Fruit fly (Drosophila melanogaster) whole organism, prepupa: Measurements from ENCODE around the gene CG10486.

Source experiments
- Blimp-1 ChIP-seq: fragments of 200-800 bp; sonication (Bioruptor generic); optimal IDR thresholded peaks from 3 replicates; lab custom pipeline; 2017; ENCODE audit warnings: missing biosample characterization, missing genetic modification characterization, mild to moderate bottlenecking, moderate library complexity, missing genetic modification reagents
- CG11762 ChIP-seq: fragments of 200-800 bp; sonication (Bioruptor generic); optimal IDR thresholded peaks from 3 replicates; lab custom pipeline; 2016; ENCODE audit warnings: missing biosample characterization, missing genetic modification characterization; ENCODE audit not compliant: insufficient read depth
- CG15336 ChIP-seq: fragments of 200-800 bp; sonication (Bioruptor generic); IDR thresholded peaks from 2 replicates; pipeline ENCODE4 v1.3.6; 2022; ENCODE audit warnings: missing biosample characterization, missing genetic modification characterization
- CG1621 ChIP-seq: fragments of 200-800 bp; sonication (Bioruptor generic); optimal IDR thresholded peaks from 3 replicates; lab custom pipeline; 2018; ENCODE audit warnings: missing biosample characterization, mild to moderate bottlenecking, missing genetic modification characterization
- CG3032 ChIP-seq: fragments of 200-800 bp; optimal IDR thresholded peaks from 2 replicates; lab custom pipeline; 2019; ENCODE audit warnings: missing biosample characterization, mild to moderate bottlenecking, missing genetic modification characterization, moderate library complexity
- CG32006 ChIP-seq: fragments of 200-800 bp; sonication (Bioruptor generic); optimal IDR thresholded peaks from 3 replicates; lab custom pipeline; 2017; ENCODE audit warnings: missing biosample characterization, mild to moderate bottlenecking, missing genetic modification characterization
- CG34406 ChIP-seq: fragments of 200-800 bp; sonication (Bioruptor generic); optimal IDR thresholded peaks from 3 replicates; lab custom pipeline; 2016; ENCODE audit warnings: missing biosample characterization, missing genetic modification characterization
- CG3919 ChIP-seq: fragments of 200-800 bp; sonication (Bioruptor generic); optimal IDR thresholded peaks from 3 replicates; lab custom pipeline; 2016; ENCODE audit warnings: missing biosample characterization, missing genetic modification characterization
- CG4318 ChIP-seq: fragments of 200-800 bp; sonication (Bioruptor generic); optimal IDR thresholded peaks from 3 replicates; lab custom pipeline; 2017; ENCODE audit warnings: missing biosample characterization, mild to moderate bottlenecking, missing genetic modification characterization
- CG6276 ChIP-seq: fragments of 200-800 bp; sonication (Bioruptor generic); optimal IDR thresholded peaks from 2 replicates; lab custom pipeline; 2017; ENCODE audit warnings: missing biosample characterization, mild to moderate bottlenecking, missing genetic modification characterization
- CG6792 ChIP-seq: fragments of 200-800 bp; sonication (Bioruptor generic); optimal IDR thresholded peaks from 3 replicates; lab custom pipeline; 2016; ENCODE audit warnings: missing biosample characterization, missing genetic modification characterization
- CG6808 ChIP-seq: fragments of 200-800 bp; sonication (Bioruptor generic); optimal IDR thresholded peaks from 3 replicates; lab custom pipeline; 2017; ENCODE audit warnings: missing biosample characterization, missing genetic modification characterization, mild to moderate bottlenecking, moderate library complexity, missing genetic modification reagents
- CG8119 ChIP-seq: fragments of 200-800 bp; sonication (Bioruptor generic); IDR thresholded peaks from 3 replicates; pipeline ENCODE4 v1.3.6; 2022; ENCODE audit warnings: missing biosample characterization, missing genetic modification characterization
- CG8632 ChIP-seq: fragments of 200-800 bp; sonication (Bioruptor generic); optimal IDR thresholded peaks from 3 replicates; lab custom pipeline; 2016; ENCODE audit warnings: missing biosample characterization, missing genetic modification characterization
- Eip78C ChIP-seq: fragments of 200-800 bp; sonication (Bioruptor generic); peaks from one replicate; lab custom pipeline; 2016; ENCODE audit warnings: missing biosample characterization, missing genetic modification characterization
- Eip93F ChIP-seq: fragments of 200-800 bp; sonication (Bioruptor generic); optimal IDR thresholded peaks from 2 replicates; lab custom pipeline; 2016; ENCODE audit warnings: missing biosample characterization, mild to moderate bottlenecking, missing genetic modification characterization
- Ets21C ChIP-seq: fragments of 200-800 bp; sonication (Bioruptor generic); optimal IDR thresholded peaks from 3 replicates; lab custom pipeline; 2016; ENCODE audit warnings: missing biosample characterization, missing genetic modification characterization
- Gug ChIP-seq: fragments of 200-800 bp; sonication (Bioruptor generic); IDR thresholded peaks from 2 replicates; pipeline ENCODE4 v1.3.6; 2022; ENCODE audit warnings: missing biosample characterization, missing genetic modification characterization
- Hr4 ChIP-seq: fragments of 200-800 bp; sonication (Bioruptor generic); optimal IDR thresholded peaks from 3 replicates; lab custom pipeline; 2016; ENCODE audit warnings: missing biosample characterization, missing genetic modification characterization
- Lpt ChIP-seq: fragments of 200-800 bp; sonication (Bioruptor generic); optimal IDR thresholded peaks from 3 replicates; lab custom pipeline; 2016; ENCODE audit warnings: missing biosample characterization, missing genetic modification characterization
- Smox ChIP-seq: fragments of 200-800 bp; sonication (Bioruptor generic); optimal IDR thresholded peaks from 3 replicates; lab custom pipeline; 2016; ENCODE audit warnings: missing biosample characterization, missing genetic modification characterization
- Sox102F ChIP-seq: fragments of 200-800 bp; sonication (Bioruptor generic); optimal IDR thresholded peaks from 2 replicates; lab custom pipeline; 2016; ENCODE audit warnings: missing biosample characterization, mild to moderate bottlenecking, missing genetic modification characterization
- Sox15 ChIP-seq: fragments of 200-800 bp; sonication (Bioruptor generic); optimal IDR thresholded peaks from 3 replicates; lab custom pipeline; 2016; ENCODE audit warnings: missing biosample characterization, missing genetic modification characterization
- achi ChIP-seq: fragments of 200-800 bp; sonication (Bioruptor generic); optimal IDR thresholded peaks from 3 replicates; lab custom pipeline; 2016; ENCODE audit warnings: missing biosample characterization, missing genetic modification characterization
- acj6 ChIP-seq: fragments of 200-800 bp; sonication (Bioruptor generic); optimal IDR thresholded peaks from 3 replicates; lab custom pipeline; 2016; ENCODE audit warnings: missing biosample characterization, missing genetic modification characterization
- cyc ChIP-seq: fragments of 200-800 bp; sonication (Bioruptor generic); optimal IDR thresholded peaks from 3 replicates; lab custom pipeline; 2016; ENCODE audit warnings: missing biosample characterization, missing genetic modification characterization
- dac ChIP-seq: fragments of 200-800 bp; sonication (Bioruptor generic); optimal IDR thresholded peaks from 2 replicates; lab custom pipeline; 2017; ENCODE audit warnings: missing biosample characterization, mild to moderate bottlenecking, missing genetic modification characterization
- dsx ChIP-seq: fragments of 200-800 bp; optimal IDR thresholded peaks from 3 replicates; lab custom pipeline; 2019; ENCODE audit warnings: missing biosample characterization, mild to moderate bottlenecking, missing genetic modification characterization, moderate library complexity; ENCODE audit not compliant: poor library complexity, severe bottlenecking
- eg ChIP-seq: fragments of 200-800 bp; sonication (Bioruptor generic); IDR thresholded peaks from 3 replicates; pipeline ENCODE4 v1.3.6; 2022; ENCODE audit warnings: missing biosample characterization, missing genetic modification characterization
- fd85E ChIP-seq: fragments of 200-800 bp; sonication (Bioruptor generic); optimal IDR thresholded peaks from 3 replicates; lab custom pipeline; 2016; ENCODE audit warnings: missing biosample characterization, missing genetic modification characterization
- fkh ChIP-seq: fragments of 200-800 bp; sonication (Bioruptor generic); optimal IDR thresholded peaks from 3 replicates; lab custom pipeline; 2017; ENCODE audit warnings: missing biosample characterization, mild to moderate bottlenecking, missing genetic modification characterization, moderate library complexity
- lz ChIP-seq: fragments of 200-800 bp; sonication (Bioruptor generic); optimal IDR thresholded peaks from 3 replicates; lab custom pipeline; 2016; ENCODE audit warnings: missing biosample characterization, missing genetic modification characterization
- salr ChIP-seq, 2 experiments: fragments of 200-800 bp; sonication (Bioruptor generic); optimal IDR thresholded peaks; 3 replicates each; lab custom pipeline; 2016 to 2018; ENCODE audit warnings: missing biosample characterization in 2 of 2, missing genetic modification characterization in 2 of 2, mild to moderate bottlenecking in 1 of 2
- spab ChIP-seq: fragments of 200-800 bp; sonication (Bioruptor generic); optimal IDR thresholded peaks from 2 replicates; lab custom pipeline; 2017; ENCODE audit warnings: missing biosample characterization, mild to moderate bottlenecking, missing genetic modification characterization, missing genetic modification reagents
- svp ChIP-seq: fragments of 200-800 bp; sonication (Bioruptor generic); peaks from one replicate; lab custom pipeline; 2016; ENCODE audit warnings: missing biosample characterization, missing genetic modification characterization
- topi ChIP-seq: fragments of 200-800 bp; sonication (Bioruptor generic); optimal IDR thresholded peaks from 3 replicates; lab custom pipeline; 2016; ENCODE audit warnings: missing biosample characterization, missing genetic modification characterization
- vri ChIP-seq: fragments of 200-800 bp; sonication (Bioruptor generic); optimal IDR thresholded peaks from 3 replicates; lab custom pipeline; 2016; ENCODE audit warnings: missing biosample characterization, mild to moderate bottlenecking, missing genetic modification characterization

CG10486 gene

dm6 chr3L:5907077-5907476 is 578 bp upstream of the CG10486 start, which contains the start of gene CG13288:
CG13288 (plus strand) TSS chr3L:5907381.
- TF ChIP-seq CG4318 (GFP tag; lab: Kevin White, UChicago) (no peak), CG11762 (no peak), dac (GFP tag; lab: Kevin White, UChicago) (no peak), Ets21C (no peak), eg (no peak), achi (no peak), CG6276 (no peak), Blimp-1 (no peak), lz (GFP tag; lab: Kevin White, UChicago) (no peak), topi (GFP tag; lab: Kevin White, UChicago) (no peak), fkh (no peak), Hr4 (GFP tag; lab: Kevin White, UChicago) (no peak)

- TF ChIP-seq CG1621 (tag; lab: Kevin White, UChicago), result no peak
- no peak for TF ChIP-seq CG8632 (GFP tag; lab: Kevin White, UChicago)
- TF ChIP-seq CG6792 (GFP tag; lab: Kevin White, UChicago), result no peak
- no peak for TF ChIP-seq spab (GFP tag; lab: Kevin White, UChicago)
- no peak for TF ChIP-seq CG8119 (GFP tag; lab: Robert Waterston, UW)
- TF ChIP-seq Sox15 (GFP tag; lab: Kevin White, UChicago), result no peak
- no peak for TF ChIP-seq Smox (GFP tag; lab: Kevin White, UChicago)
- TF ChIP-seq dsx, result no peak
- no peak for TF ChIP-seq fkh
- no peak for TF ChIP-seq Ets21C
- TF ChIP-seq fd85E (GFP tag; lab: Kevin White, UChicago), result no peak
- no peak for TF ChIP-seq Eip93F
- no peak for TF ChIP-seq CG3919 (GFP tag; lab: Kevin White, UChicago)
- TF ChIP-seq svp (GFP tag; lab: Kevin White, UChicago), result no peak
- no peak for TF ChIP-seq cyc (GFP tag; lab: Kevin White, UChicago)
- TF ChIP-seq eg, result no peak
- TF ChIP-seq CG32006 (GFP tag; lab: Kevin White, UChicago), result no peak
- no peak for TF ChIP-seq salr (GFP tag; optimal IDR thresholded peaks at IDR 0.05; lab: Kevin White, UChicago)
Observed at dm6 chr3L:5903955-5904354, 2.5 kb downstream of the CG10486 start, which contains the start of gene CG32413. CG32413 (minus strand) TSS chr3L:5904055.

dm6 chr3L:5902189-5902765 is 4.2 kb downstream of the CG10486 start, which contains the start of gene QC:
QC (minus strand) TSS chr3L:5902456.
- TF ChIP-seq Eip78C (GFP tag; lab: Kevin White, UChicago), result peak; percentile 58
- no peak for TF ChIP-seq Eip93F
- TF ChIP-seq CG34406 (GFP tag; lab: Kevin White, UChicago), result no peak
- TF ChIP-seq CG1621 (tag; lab: Kevin White, UChicago), result peak; percentile 54
- no peak for TF ChIP-seq Gug (GFP tag; lab: Robert Waterston, UW)
- no peak for TF ChIP-seq Sox102F (GFP tag; lab: Kevin White, UChicago)
- TF ChIP-seq CG6808 (GFP tag; lab: Kevin White, UChicago), result no peak
- no peak for TF ChIP-seq topi (GFP tag; lab: Kevin White, UChicago)
- TF ChIP-seq CG3032, result no peak
- TF ChIP-seq CG15336 (GFP tag; lab: Robert Waterston, UW), result peak; percentile 15; the same call in 1 of the 2 replicates

dm6 chr3L:5899305-5899704 is 7.2 kb downstream of the CG10486 start, which contains the start of gene CG32409:
CG32409 (plus strand) TSS chr3L:5899528.
- TF ChIP-seq CG6276, result no peak
- TF ChIP-seq vri (GFP tag; lab: Kevin White, UChicago), result no peak
- TF ChIP-seq Gug (GFP tag; lab: Robert Waterston, UW), result no peak
- TF ChIP-seq fkh, result no peak
- TF ChIP-seq acj6 (GFP tag; lab: Kevin White, UChicago), result no peak
- no peak for TF ChIP-seq Lpt
